Worm (Caenorhabditis elegans) whole organism, L2 larva: ENCODE results near the gene nhr-53.

Experiments
- F13H6.1 ChIP-seq: sonication (generic microtip); optimal IDR thresholded peaks from 2 replicates; lab custom pipeline; 2016; ENCODE audit warnings: missing genetic modification characterization, missing compliant biosample characterization
- nhr-11 ChIP-seq: fragments of 150-350 bp; optimal IDR thresholded peaks from 2 replicates; lab custom pipeline; 2014; ENCODE audit warnings: missing biosample characterization, missing genetic modification characterization
- skn-1 ChIP-seq: sonication (generic microtip); optimal IDR thresholded peaks from 2 replicates; lab custom pipeline; 2017; ENCODE audit warnings: missing biosample characterization, missing genetic modification characterization
- unc-39 ChIP-seq: fragments of 150-350 bp; optimal IDR thresholded peaks from 2 replicates; lab custom pipeline; 2014; ENCODE audit warnings: missing biosample characterization, missing genetic modification characterization
- zag-1 ChIP-seq: fragments of 150-350 bp; optimal IDR thresholded peaks from 2 replicates; lab custom pipeline; 2014; ENCODE audit warnings: missing biosample characterization, missing genetic modification characterization

- no peak for TF ChIP-seq F13H6.1 (tag; lab: Kevin White, UChicago)
- no peak for TF ChIP-seq zag-1 (tag; lab: Kevin White, UChicago)
- TF ChIP-seq unc-39 (tag; lab: Kevin White, UChicago), result no peak
- TF ChIP-seq nhr-11 (tag; lab: Kevin White, UChicago), result no peak
- TF ChIP-seq skn-1 (tag; lab: Kevin White, UChicago), result no peak
These were observed 28.5 kb downstream of the nhr-53 start, which contains the start of gene nhr-51 for ce11 chrV:15673707-15674106.
